Worm (Caenorhabditis elegans) whole organism, young adult: Measurements from ENCODE around the gene prp-9.

Experiments
- B0035.1 ChIP-seq: sonication (generic microtip); optimal IDR thresholded peaks from 2 replicates; lab custom pipeline; 2016; ENCODE audit warnings: missing genetic modification characterization, mild to moderate bottlenecking, missing compliant biosample characterization, missing genotype, missing genetic modification reagents
- B0336.3 ChIP-seq: fragments of 200-800 bp; sonication (Bioruptor generic); IDR thresholded peaks from 2 replicates; pipeline ENCODE4 v1.3.6; 2022; ENCODE audit warnings: missing genetic modification characterization, missing compliant biosample characterization
- F10E7.11 ChIP-seq: sonication (generic microtip); optimal IDR thresholded peaks from 2 replicates; lab custom pipeline; 2017; ENCODE audit warnings: mild to moderate bottlenecking, missing genetic modification characterization, moderate library complexity, missing compliant biosample characterization
- F23B12.7 ChIP-seq: sonication (generic microtip); optimal IDR thresholded peaks from 2 replicates; lab custom pipeline; 2017; ENCODE audit warnings: missing genetic modification characterization, mild to moderate bottlenecking, missing compliant biosample characterization, antibody characterized with exemption, moderate library complexity; ENCODE audit not compliant: insufficient read depth
- F52B5.7 ChIP-seq: sonication (generic microtip); optimal IDR thresholded peaks from 2 replicates; lab custom pipeline; 2016; ENCODE audit warnings: mild to moderate bottlenecking, missing genetic modification characterization, missing compliant biosample characterization
- F55B11.4 ChIP-seq: sonication (generic microtip); optimal IDR thresholded peaks from 2 replicates; lab custom pipeline; 2016; ENCODE audit warnings: missing compliant biosample characterization, missing genetic modification characterization, borderline replicate concordance; ENCODE audit not compliant: insufficient read depth
- K11D2.4 ChIP-seq: fragments of 200-800 bp; sonication (Bioruptor generic); IDR thresholded peaks from 2 replicates; pipeline ENCODE4 v1.3.6; 2022; ENCODE audit warnings: missing genetic modification reagents, missing genetic modification characterization, missing compliant biosample characterization
- K12H6.12 ChIP-seq: fragments of 200-800 bp; sonication (Bioruptor generic); optimal IDR thresholded peaks from 2 replicates; lab custom pipeline; 2018; ENCODE audit warnings: mild to moderate bottlenecking, missing genetic modification characterization, missing compliant biosample characterization
- Y53G8AR.9 ChIP-seq: fragments of 200-800 bp; sonication (Bioruptor generic); conservative IDR thresholded peaks from 2 replicates; pipeline ENCODE4 v1.3.6; 2022; ENCODE audit warnings: missing genetic modification reagents, missing genetic modification characterization, missing compliant biosample characterization
- akir-1 ChIP-seq: fragments of 200-800 bp; sonication (Bioruptor generic); optimal IDR thresholded peaks from 2 replicates; lab custom pipeline; 2018; ENCODE audit warnings: mild to moderate bottlenecking, missing genetic modification characterization, moderate library complexity, missing compliant biosample characterization
- ama-1 ChIP-seq, 3 experiments: fragments of 150-350 bp in 1 of 3; sonication (generic microtip) in 2 of 3; optimal IDR thresholded peaks; 2 replicates each; lab custom pipeline; 2014 to 2018; ENCODE audit warnings: missing biosample characterization in 2 of 3, missing genetic modification characterization in 2 of 3, missing genetic modification reagents in 2 of 3
- aptf-3 ChIP-seq: fragments of 200-800 bp; sonication (Bioruptor generic); IDR thresholded peaks from 2 replicates; pipeline ENCODE4 v1.3.6; 2022; ENCODE audit warnings: missing genetic modification characterization, missing compliant biosample characterization
- athp-1 ChIP-seq: sonication (generic microtip); optimal IDR thresholded peaks from 2 replicates; lab custom pipeline; 2017; ENCODE audit warnings: mild to moderate bottlenecking, missing genetic modification characterization, missing compliant biosample characterization
- attf-5 ChIP-seq: fragments of 200-800 bp; sonication (Bioruptor generic); optimal IDR thresholded peaks from 2 replicates; lab custom pipeline; 2018; ENCODE audit warnings: mild to moderate bottlenecking, missing genetic modification characterization, missing compliant biosample characterization
- ceh-79 ChIP-seq: sonication (generic microtip); optimal IDR thresholded peaks from 2 replicates; lab custom pipeline; 2017; ENCODE audit warnings: mild to moderate bottlenecking, missing genetic modification characterization, missing compliant biosample characterization
- dox-1 ChIP-seq: fragments of 200-800 bp; sonication (Bioruptor generic); IDR thresholded peaks from 2 replicates; pipeline ENCODE4 v1.3.6; 2022; ENCODE audit warnings: missing genetic modification reagents, missing genetic modification characterization, missing compliant biosample characterization
- dpff-1 ChIP-seq: sonication (generic microtip); optimal IDR thresholded peaks from 2 replicates; lab custom pipeline; 2017; ENCODE audit warnings: mild to moderate bottlenecking, missing genetic modification characterization, missing compliant biosample characterization
- dpl-1 ChIP-seq: fragments of 150-350 bp; optimal IDR thresholded peaks from 2 replicates; lab custom pipeline; 2014; ENCODE audit warnings: missing biosample characterization, missing genetic modification reagents, missing genetic modification characterization
- ekl-4 ChIP-seq: fragments of 200-800 bp; sonication (Bioruptor generic); IDR thresholded peaks from 2 replicates; pipeline ENCODE4 v1.3.6; 2022; ENCODE audit warnings: missing genetic modification reagents, missing genetic modification characterization, missing compliant biosample characterization
- him-1 ChIP-seq: sonication (generic microtip); optimal IDR thresholded peaks from 2 replicates; lab custom pipeline; 2016; ENCODE audit warnings: missing genotype, missing genetic modification reagents, missing genetic modification characterization, missing compliant biosample characterization
- hlh-26 ChIP-seq: fragments of 200-800 bp; sonication (Bioruptor generic); conservative IDR thresholded peaks from 2 replicates; pipeline ENCODE4 v1.3.6; 2022; ENCODE audit warnings: missing genetic modification reagents, missing genetic modification characterization, missing compliant biosample characterization
- hmg-1.2 ChIP-seq: fragments of 200-800 bp; sonication (Bioruptor generic); IDR thresholded peaks from 2 replicates; pipeline ENCODE4 v1.3.6; 2022; ENCODE audit warnings: missing genetic modification reagents, missing genetic modification characterization, missing compliant biosample characterization
- hrde-1 ChIP-seq: sonication (generic microtip); optimal IDR thresholded peaks from 2 replicates; lab custom pipeline; 2016; ENCODE audit warnings: missing genetic modification characterization, mild to moderate bottlenecking, missing compliant biosample characterization, moderate library complexity, missing genotype, missing genetic modification reagents, borderline replicate concordance
- hsf-1 ChIP-seq: fragments of 200-800 bp; sonication (Bioruptor generic); IDR thresholded peaks from 2 replicates; pipeline ENCODE4 v1.3.6; 2022; ENCODE audit warnings: missing genetic modification reagents, missing genetic modification characterization, missing compliant biosample characterization
- lag-1 ChIP-seq: fragments of 200-800 bp; sonication (Bioruptor generic); IDR thresholded peaks from 2 replicates; pipeline ENCODE4 v1.3.6; 2022; ENCODE audit warnings: missing genetic modification reagents, missing genetic modification characterization, missing compliant biosample characterization
- let-526 ChIP-seq: fragments of 200-800 bp; sonication (Bioruptor generic); IDR thresholded peaks from 2 replicates; pipeline ENCODE4 v1.3.6; 2022; ENCODE audit warnings: missing genetic modification reagents, missing genetic modification characterization, missing compliant biosample characterization
- let-607 ChIP-seq, 2 experiments: fragments of 200-800 bp in 1 of 2; sonication (Bioruptor generic) in 1 of 2; sonication (generic microtip) in 1 of 2; optimal IDR thresholded peaks; 2 replicates each; lab custom pipeline; 2016 to 2018; ENCODE audit warnings: mild to moderate bottlenecking in 2 of 2, missing compliant biosample characterization in 2 of 2, missing genetic modification characterization in 2 of 2, moderate library complexity in 2 of 2, missing genotype in 1 of 2
- lin-26 ChIP-seq: fragments of 200-800 bp; sonication (Bioruptor generic); IDR thresholded peaks from 2 replicates; pipeline ENCODE4 v1.3.6; 2022; ENCODE audit warnings: missing genetic modification reagents, missing genetic modification characterization, missing compliant biosample characterization
- lsl-1 ChIP-seq: fragments of 200-800 bp; sonication (Bioruptor generic); optimal IDR thresholded peaks from 2 replicates; lab custom pipeline; 2018; ENCODE audit warnings: mild to moderate bottlenecking, missing genetic modification characterization, moderate library complexity, missing compliant biosample characterization
- madf-6 ChIP-seq: fragments of 200-800 bp; sonication (Bioruptor generic); IDR thresholded peaks from 2 replicates; pipeline ENCODE4 v1.3.6; 2022; ENCODE audit warnings: missing genetic modification reagents, missing genetic modification characterization, missing compliant biosample characterization
- madf-8 ChIP-seq: fragments of 200-800 bp; sonication (Bioruptor generic); conservative IDR thresholded peaks from 2 replicates; pipeline ENCODE4 v1.3.6; 2022; ENCODE audit warnings: missing genetic modification reagents, missing genetic modification characterization, missing compliant biosample characterization
- mcd-1 ChIP-seq: fragments of 200-800 bp; sonication (Bioruptor generic); IDR thresholded peaks from 2 replicates; pipeline ENCODE4 v1.3.6; 2022; ENCODE audit warnings: missing genetic modification reagents, missing genetic modification characterization, missing compliant biosample characterization
- nfya-1 ChIP-seq: sonication (generic microtip); optimal IDR thresholded peaks from 2 replicates; lab custom pipeline; 2017; ENCODE audit warnings: antibody characterized with exemption, missing compliant biosample characterization, missing genetic modification characterization, borderline replicate concordance; ENCODE audit not compliant: insufficient read depth
- nhr-120 ChIP-seq: fragments of 200-800 bp; sonication (Bioruptor generic); IDR thresholded peaks from 2 replicates; pipeline ENCODE4 v1.3.6; 2022; ENCODE audit warnings: missing genetic modification characterization, missing compliant biosample characterization
- nhr-179 ChIP-seq: sonication (generic microtip); optimal IDR thresholded peaks from 2 replicates; lab custom pipeline; 2016; ENCODE audit warnings: mild to moderate bottlenecking, missing genetic modification characterization, missing compliant biosample characterization
- nhr-80 ChIP-seq: sonication (generic microtip); optimal IDR thresholded peaks from 2 replicates; lab custom pipeline; 2016; ENCODE audit warnings: missing genetic modification characterization, missing compliant biosample characterization
- sea-2 ChIP-seq: fragments of 200-800 bp; sonication (Bioruptor generic); IDR thresholded peaks from 2 replicates; pipeline ENCODE4 v1.3.6; 2022; ENCODE audit warnings: missing genetic modification characterization, missing compliant biosample characterization
- somi-1 ChIP-seq: fragments of 200-800 bp; sonication (Bioruptor generic); optimal IDR thresholded peaks from 2 replicates; lab custom pipeline; 2018; ENCODE audit warnings: mild to moderate bottlenecking, missing genetic modification characterization, missing compliant biosample characterization
- zfh-2 ChIP-seq: fragments of 200-800 bp; sonication (Bioruptor generic); conservative IDR thresholded peaks from 2 replicates; pipeline ENCODE4 v1.3.6; 2022; ENCODE audit warnings: missing genetic modification reagents, missing genetic modification characterization, missing compliant biosample characterization
- ztf-6 ChIP-seq: fragments of 200-800 bp; sonication (Bioruptor generic); IDR thresholded peaks from 2 replicates; pipeline ENCODE4 v1.3.6; 2022; ENCODE audit warnings: missing genetic modification reagents, missing genetic modification characterization, missing compliant biosample characterization

prp-9 gene

DNA sequence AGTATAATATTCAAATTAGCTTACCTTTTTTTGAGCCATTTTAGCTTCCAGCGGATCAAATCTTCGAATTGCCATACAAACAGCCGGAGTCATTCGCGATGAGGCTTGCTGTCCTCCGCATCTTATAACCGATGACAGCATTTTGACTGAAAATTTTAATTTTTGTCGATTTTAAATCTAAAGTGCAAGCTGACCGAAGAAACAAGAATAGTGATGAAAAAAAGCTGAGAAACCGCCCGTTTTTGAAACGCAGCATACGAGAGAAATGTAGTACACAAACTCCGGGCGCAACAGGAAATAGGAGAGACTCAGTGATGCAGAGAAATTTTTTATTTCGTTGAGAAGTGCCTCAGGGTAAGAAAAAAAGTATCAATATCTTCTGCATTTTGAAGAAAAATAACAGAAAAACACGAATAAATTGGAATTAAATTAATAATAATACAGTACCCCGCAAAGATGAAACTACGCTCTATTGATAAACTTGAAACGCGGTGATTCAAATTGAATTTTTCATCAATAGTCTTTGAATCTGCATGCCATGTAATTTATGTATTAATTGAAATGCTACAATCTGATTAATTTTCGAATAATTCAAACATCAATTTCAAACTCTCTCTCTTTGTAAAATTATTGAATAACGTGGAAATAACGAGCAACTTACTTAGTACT is 41.9 kb downstream of the prp-9 start:
- TF ChIP-seq ama-1 (optimal IDR thresholded peaks at IDR 0.05; lab: Kevin White, UChicago) (peak; percentile 61), ama-1 (GFP tag; optimal IDR thresholded peaks at IDR 0.05; lab: Kevin White, UChicago) (no peak), attf-5 (GFP tag; lab: Kevin White, UChicago) (peak; percentile 43), ztf-6 (GFP tag; lab: Robert Waterston, UW) (no peak), athp-1 (tag; lab: Kevin White, UChicago) (no peak), nhr-120 (no peak), lsl-1 (GFP tag; lab: Kevin White, UChicago) (peak; percentile 35), hmg-1.2 (GFP tag; lab: Robert Waterston, UW) (peak; percentile 55; the same call in 1 of the 2 replicates), nfya-1 (tag; lab: Kevin White, UChicago) (no peak), nhr-80 (tag; lab: Kevin White, UChicago) (peak; percentile 24), F52B5.7 (no peak), aptf-3 (GFP tag; lab: Robert Waterston, UW) (no peak), let-607 (tag; optimal IDR thresholded peaks at IDR 0.05; lab: Kevin White, UChicago) (no peak), mcd-1 (GFP tag; lab: Robert Waterston, UW) (peak; percentile 17; the same call in 1 of the 2 replicates)

DNA sequence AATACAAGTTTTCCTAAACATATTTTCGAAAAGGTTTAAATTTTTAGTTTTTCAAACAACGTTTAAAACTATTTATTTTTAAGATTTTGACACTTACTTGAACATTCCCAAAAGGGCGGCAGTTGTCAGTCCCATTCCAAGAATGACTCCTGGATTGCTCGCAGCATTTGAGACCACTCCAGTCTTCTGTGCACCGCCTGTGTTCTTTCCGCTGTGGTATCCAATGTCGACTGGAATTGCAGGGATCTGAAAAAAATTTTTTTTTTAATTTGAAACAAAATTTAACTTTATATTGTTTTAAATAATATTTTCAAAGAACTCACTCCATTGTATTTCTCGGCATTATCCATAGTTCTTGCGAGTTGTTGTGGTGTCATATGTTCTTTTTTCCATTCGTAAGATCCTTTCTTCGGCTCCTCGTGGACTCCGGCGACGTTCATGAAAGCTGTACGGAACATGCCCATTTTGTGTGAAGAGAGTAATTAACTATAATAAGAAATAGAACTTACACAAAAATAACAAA is 43.4 kb downstream of the prp-9 start, which contains the start of gene M05D6.5:
Gene M05D6.5, minus strand, starts transcription at position 473 of the 523 bp plus-strand sequence.
- TF ChIP-seq Y53G8AR.9 (GFP tag; lab: Robert Waterston, UW) (0 out of 2 replicates have a peak, but pooled peaks have one; percentile 13), ekl-4 (GFP tag; lab: Robert Waterston, UW) (0 out of 2 replicates have a peak, but pooled peaks have one; percentile 40), sea-2 (GFP tag; lab: Robert Waterston, UW) (no peak), dpl-1 (no peak), akir-1 (GFP tag; lab: Kevin White, UChicago) (no peak), lin-26 (GFP tag; lab: Robert Waterston, UW) (0 out of 2 replicates have a peak, but pooled peaks have one; percentile 8), lag-1 (GFP tag; lab: Robert Waterston, UW) (no peak), B0336.3 (GFP tag; lab: Robert Waterston, UW) (0 out of 2 replicates have a peak, but pooled peaks have one; percentile 13), ama-1 (optimal IDR thresholded peaks at IDR 0.05; lab: Kevin White, UChicago) (peak; percentile 83), ama-1 (GFP tag; optimal IDR thresholded peaks at IDR 0.05; lab: Kevin White, UChicago) (no peak)

DNA sequence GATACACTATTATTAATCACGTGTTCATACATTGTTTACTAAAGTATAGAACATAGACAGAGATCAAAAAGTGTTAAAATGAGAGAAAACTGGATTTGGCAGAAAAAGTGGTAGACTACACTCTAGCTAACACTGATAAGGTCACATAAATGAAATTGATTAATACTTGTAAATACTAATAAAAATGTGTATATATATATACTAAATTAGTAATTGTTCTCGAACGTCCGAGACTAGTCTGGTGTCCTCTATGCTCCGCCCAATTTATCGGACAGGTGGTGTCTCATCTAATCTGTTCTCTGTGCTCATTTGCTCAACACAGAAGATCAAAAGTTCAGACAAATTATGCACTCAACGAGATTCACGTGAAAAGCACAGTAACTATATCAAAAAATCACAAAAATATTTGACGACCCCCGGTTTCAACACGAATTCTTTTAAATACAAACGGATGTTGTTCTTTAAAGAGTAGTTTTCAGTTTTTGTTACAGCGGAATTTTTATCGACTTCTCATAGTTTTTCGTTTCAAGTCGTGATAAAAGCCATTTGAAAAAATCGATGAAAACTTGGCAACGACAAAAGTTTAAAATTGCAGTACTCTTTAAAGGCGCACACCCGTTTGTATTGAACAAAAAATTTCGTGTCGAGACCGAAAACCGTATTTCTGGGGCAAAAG is 44.0 kb downstream of the prp-9 start:
- TF ChIP-seq madf-6 (GFP tag; lab: Robert Waterston, UW): no peak
- no peak for TF ChIP-seq lsl-1 (GFP tag; lab: Kevin White, UChicago)
- TF ChIP-seq hsf-1 (GFP tag; lab: Robert Waterston, UW): peak; percentile 81
- TF ChIP-seq zfh-2 (GFP tag; lab: Robert Waterston, UW): no peak
- TF ChIP-seq hlh-26 (GFP tag; lab: Robert Waterston, UW): no peak
- no peak for TF ChIP-seq madf-8 (GFP tag; lab: Robert Waterston, UW)
- no peak for TF ChIP-seq B0035.1 (tag; lab: Kevin White, UChicago)
- 0 out of 2 replicates have a peak, but pooled peaks have one; percentile 6 for TF ChIP-seq let-526
- no peak for TF ChIP-seq him-1 (tag; lab: Kevin White, UChicago)
- peak; percentile 19 for TF ChIP-seq F23B12.7 (tag; lab: Kevin White, UChicago)
- no peak for TF ChIP-seq dpl-1
- TF ChIP-seq K12H6.12 (tag; lab: Kevin White, UChicago): peak; percentile 18
- no peak for TF ChIP-seq F10E7.11 (tag; lab: Kevin White, UChicago)
- TF ChIP-seq dpff-1 (tag; lab: Kevin White, UChicago): no peak
- no peak for TF ChIP-seq athp-1 (tag; lab: Kevin White, UChicago)
- no peak for TF ChIP-seq F55B11.4 (tag; lab: Kevin White, UChicago)
- peak; percentile 12; the same call in 1 of the 2 replicates for TF ChIP-seq K11D2.4 (GFP tag; lab: Robert Waterston, UW)
- no peak for TF ChIP-seq nhr-80 (tag; lab: Kevin White, UChicago)
- no peak for TF ChIP-seq ceh-79 (tag; lab: Kevin White, UChicago)
- no peak for TF ChIP-seq nhr-179 (tag; lab: Kevin White, UChicago)
- no peak for TF ChIP-seq hmg-1.2 (GFP tag; lab: Robert Waterston, UW)
- TF ChIP-seq hrde-1 (tag; lab: Kevin White, UChicago): no peak
- TF ChIP-seq lin-26 (GFP tag; lab: Robert Waterston, UW): no peak
- no peak for TF ChIP-seq somi-1
- TF ChIP-seq sea-2 (GFP tag; lab: Robert Waterston, UW): no peak
- TF ChIP-seq dox-1 (GFP tag; lab: Robert Waterston, UW): no peak
